Fruit fly (Drosophila melanogaster): ENCODE data around the gene bab1.

Gene bab1

dm6 chr3L:1102295-1102990, 1.6 kb upstream of the bab1 start:
- no peak for TF ChIP-seq psq (optimal IDR thresholded peaks at IDR 0.05)
- peak; percentile 66 for TF ChIP-seq Dll (optimal IDR thresholded peaks at IDR 0.05)

DNA sequence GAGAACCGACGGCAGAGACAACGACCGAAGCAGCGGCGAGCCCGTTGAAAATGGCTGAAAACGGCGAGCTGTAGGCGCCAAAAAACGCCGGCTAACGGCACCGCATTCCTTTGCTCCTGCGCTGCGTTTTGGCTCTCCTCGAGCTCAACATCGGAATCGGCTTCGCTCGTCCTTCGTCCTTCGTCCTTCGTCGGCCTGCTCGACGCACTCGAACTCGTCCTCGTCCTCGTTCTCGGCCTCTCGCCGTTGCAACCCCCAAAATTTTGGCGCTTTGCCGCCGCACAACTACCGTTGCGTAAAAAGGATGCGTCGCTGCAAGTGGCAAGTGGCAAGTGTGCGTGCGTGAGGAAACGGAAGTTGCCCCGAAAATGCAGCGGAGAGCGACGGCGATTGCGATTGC, 572 bp upstream of the bab1 start:
- TF ChIP-seq EcR (GFP tag; optimal IDR thresholded peaks at IDR 0.05), result no peak
- no peak for TF ChIP-seq CG8478 (optimal IDR thresholded peaks at IDR 0.05)
- no peak for TF ChIP-seq pan (optimal IDR thresholded peaks at IDR 0.05)
- no peak for TF ChIP-seq Dll (optimal IDR thresholded peaks at IDR 0.05)
- no peak for TF ChIP-seq psq (optimal IDR thresholded peaks at IDR 0.05)
- no peak for TF ChIP-seq usp (GFP tag; optimal IDR thresholded peaks at IDR 0.05)

DNA sequence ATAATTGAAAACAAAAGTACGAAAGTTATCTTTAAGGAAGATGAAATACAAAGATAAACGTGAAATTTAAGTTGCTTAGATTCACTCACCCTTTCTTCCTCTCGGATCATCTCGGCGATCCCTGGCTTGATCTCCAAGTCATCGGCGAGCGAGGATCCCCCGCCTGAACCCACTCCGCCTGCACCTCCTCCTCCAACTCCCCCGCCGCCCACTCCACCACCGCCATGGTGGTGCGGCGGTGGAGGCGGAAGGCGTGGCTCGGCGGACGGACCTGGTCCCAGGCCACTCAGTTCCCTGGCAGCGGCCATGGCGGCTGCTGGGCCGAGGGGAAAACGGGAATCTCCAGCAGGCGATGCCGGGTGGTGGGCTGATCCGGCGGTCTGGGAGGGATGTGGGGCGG, 1.9 kb downstream of the bab1 start:
- no peak for TF ChIP-seq pan (optimal IDR thresholded peaks at IDR 0.05)
- TF ChIP-seq Dll (optimal IDR thresholded peaks at IDR 0.05), result no peak
- TF ChIP-seq EcR (GFP tag; optimal IDR thresholded peaks at IDR 0.05), result no peak

DNA sequence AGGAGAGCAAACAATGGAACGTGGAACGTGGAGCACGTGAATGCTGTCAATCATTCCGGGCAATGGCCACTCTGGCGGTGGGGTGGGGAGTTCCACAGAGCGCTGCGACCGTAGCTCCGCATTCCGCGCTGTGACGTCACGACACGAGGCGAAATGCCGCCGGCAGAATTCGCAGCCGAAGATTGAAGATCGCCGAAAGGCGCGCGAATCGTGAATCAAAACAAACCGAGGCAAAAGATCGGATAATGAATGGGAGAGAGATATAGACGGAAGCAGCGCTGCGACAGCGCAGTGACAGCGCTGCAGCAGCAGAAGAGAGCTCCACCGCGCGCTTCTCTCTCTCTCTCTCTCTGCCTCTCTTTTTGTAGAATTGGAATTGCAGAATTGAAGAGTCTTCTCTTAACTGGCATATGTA, 2.3 kb downstream of the bab1 start:
- peak; percentile 62 for TF ChIP-seq Dll (optimal IDR thresholded peaks at IDR 0.05)
- no peak for TF ChIP-seq CG8478 (optimal IDR thresholded peaks at IDR 0.05)
- no peak for TF ChIP-seq pan (optimal IDR thresholded peaks at IDR 0.05)

DNA sequence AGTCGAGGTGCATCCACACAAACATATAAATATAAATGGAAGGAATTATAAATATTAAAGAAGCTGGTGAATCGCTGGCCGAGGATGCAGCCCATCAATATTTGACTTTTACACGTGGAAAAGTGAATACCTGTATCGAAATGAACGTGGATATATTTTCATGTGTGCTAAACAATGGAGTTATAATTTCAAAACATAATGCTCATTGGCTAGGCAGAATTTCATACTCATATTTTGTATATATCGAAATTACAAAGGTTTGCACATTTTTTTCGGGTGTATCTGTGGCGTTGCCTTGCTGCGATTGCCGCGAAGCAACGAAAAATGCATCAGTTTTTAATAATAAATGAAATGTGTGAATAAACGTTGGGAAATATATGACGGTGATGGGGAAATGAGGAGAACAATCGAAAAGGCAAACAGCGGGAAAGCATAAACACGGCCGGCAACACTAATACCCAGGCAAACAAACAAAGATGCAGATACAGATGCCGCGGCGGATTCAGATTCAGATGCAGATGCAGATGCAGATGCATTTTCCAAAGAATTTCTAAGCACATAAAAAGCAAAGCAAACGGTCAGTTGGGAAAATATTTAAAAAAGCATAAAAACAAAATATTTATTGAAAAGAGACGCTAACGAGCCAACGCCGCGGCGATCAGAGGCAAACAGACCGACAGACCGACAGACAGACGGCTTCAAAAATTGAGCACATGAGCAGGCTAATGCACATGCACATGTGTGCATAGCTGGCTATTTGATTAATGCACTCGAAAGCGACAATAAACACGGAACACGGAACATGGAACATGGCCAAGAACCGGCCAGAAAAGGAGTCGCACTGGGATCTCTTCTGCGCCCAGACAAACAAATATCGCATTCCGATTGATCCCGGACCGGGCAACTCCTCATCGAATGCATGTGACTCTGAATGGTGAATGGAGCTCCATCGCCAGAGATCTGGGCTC, 3.7 kb downstream of the bab1 start:
- TF ChIP-seq pan (optimal IDR thresholded peaks at IDR 0.05) (no peak), CG8478 (optimal IDR thresholded peaks at IDR 0.05) (no peak), Dll (optimal IDR thresholded peaks at IDR 0.05) (no peak), EcR (GFP tag; optimal IDR thresholded peaks at IDR 0.05) (no peak), usp (GFP tag; optimal IDR thresholded peaks at IDR 0.05) (no peak)

dm6 chr3L:1095957-1096554, 4.8 kb downstream of the bab1 start:
- TF ChIP-seq psq (optimal IDR thresholded peaks at IDR 0.05) (no peak), pan (optimal IDR thresholded peaks at IDR 0.05) (no peak), CG8478 (optimal IDR thresholded peaks at IDR 0.05) (no peak), EcR (GFP tag; optimal IDR thresholded peaks at IDR 0.05) (no peak), Dll (optimal IDR thresholded peaks at IDR 0.05) (no peak), usp (GFP tag; optimal IDR thresholded peaks at IDR 0.05) (no peak)

- no peak for TF ChIP-seq EcR (GFP tag; optimal IDR thresholded peaks at IDR 0.05)
- no peak for TF ChIP-seq pan (optimal IDR thresholded peaks at IDR 0.05)
These were observed 6.3 kb downstream of the bab1 start for dm6 chr3L:1094630-1095029.

DNA sequence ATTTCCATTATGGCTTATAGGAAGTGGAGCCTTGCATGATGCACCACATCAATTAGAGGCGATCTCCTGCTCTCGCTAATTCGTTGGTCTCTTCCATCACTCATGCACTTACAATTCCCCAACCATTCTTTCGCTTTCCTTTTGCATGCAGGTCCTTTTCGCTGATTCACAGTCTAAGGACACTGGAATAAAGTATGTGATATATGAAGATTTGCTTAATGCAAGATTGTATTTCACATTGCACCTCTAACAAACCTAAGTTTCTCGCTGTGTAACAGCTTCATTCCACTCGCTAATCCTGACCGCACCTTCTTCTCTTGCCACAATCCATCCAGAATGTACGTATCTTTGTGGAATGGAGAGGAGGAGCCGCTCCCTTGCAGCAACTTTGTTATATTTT, 6.8 kb downstream of the bab1 start:
- TF ChIP-seq Dll (optimal IDR thresholded peaks at IDR 0.05), result no peak
- no peak for TF ChIP-seq EcR (GFP tag; optimal IDR thresholded peaks at IDR 0.05)
- no peak for TF ChIP-seq pan (optimal IDR thresholded peaks at IDR 0.05)
- no peak for TF ChIP-seq CG8478 (optimal IDR thresholded peaks at IDR 0.05)
- TF ChIP-seq usp (GFP tag; optimal IDR thresholded peaks at IDR 0.05), result no peak
- no peak for TF ChIP-seq psq (optimal IDR thresholded peaks at IDR 0.05)

dm6 chr3L:1092853-1093838, 7.7 kb downstream of the bab1 start:
- TF ChIP-seq EcR (GFP tag; optimal IDR thresholded peaks at IDR 0.05) (no peak), Dll (optimal IDR thresholded peaks at IDR 0.05) (no peak), pan (optimal IDR thresholded peaks at IDR 0.05) (no peak), usp (GFP tag; optimal IDR thresholded peaks at IDR 0.05) (no peak), CG8478 (optimal IDR thresholded peaks at IDR 0.05) (no peak), psq (optimal IDR thresholded peaks at IDR 0.05) (no peak)

dm6 chr3L:1092253-1092652, 8.6 kb downstream of the bab1 start:
- no peak for TF ChIP-seq CG8478 (optimal IDR thresholded peaks at IDR 0.05)
- no peak for TF ChIP-seq usp (GFP tag; optimal IDR thresholded peaks at IDR 0.05)
- no peak for TF ChIP-seq pan (optimal IDR thresholded peaks at IDR 0.05)
- TF ChIP-seq psq (optimal IDR thresholded peaks at IDR 0.05), result no peak
- no peak for TF ChIP-seq EcR (GFP tag; optimal IDR thresholded peaks at IDR 0.05)
- no peak for TF ChIP-seq Dll (optimal IDR thresholded peaks at IDR 0.05)

dm6 chr3L:1091006-1091559, 9.8 kb downstream of the bab1 start:
- no peak for TF ChIP-seq CG8478 (optimal IDR thresholded peaks at IDR 0.05)
- TF ChIP-seq psq (optimal IDR thresholded peaks at IDR 0.05), result no peak
- TF ChIP-seq pan (optimal IDR thresholded peaks at IDR 0.05), result no peak
- TF ChIP-seq usp (GFP tag; optimal IDR thresholded peaks at IDR 0.05), result no peak
- TF ChIP-seq EcR (GFP tag; optimal IDR thresholded peaks at IDR 0.05), result no peak
- TF ChIP-seq Dll (optimal IDR thresholded peaks at IDR 0.05), result no peak
